Fruit fly (Drosophila melanogaster): ENCODE results near the gene Ptp61F.

The Ptp61F gene

dm6 chr3L:1342133-1342580 lies 132.9 kb downstream of the Ptp61F start, which contains the start of gene indra (continued):
- TF ChIP-seq org-1 (GFP tag; optimal IDR thresholded peaks at IDR 0.05) (no peak), Max (GFP tag; optimal IDR thresholded peaks at IDR 0.05) (peak; percentile 81), Dip3 (GFP tag; optimal IDR thresholded peaks at IDR 0.05) (peak; percentile 59), CG17359 (tag; optimal IDR thresholded peaks at IDR 0.05) (peak; percentile 32), nerfin-1 (tag; optimal IDR thresholded peaks at IDR 0.05) (peak; percentile 33), ato (GFP tag; IDR thresholded peaks at IDR 0.05; ENCODE audit: partially characterized antibody) (peak; percentile 45; the same call in 1 of the 2 replicates), CG4617 (GFP tag; optimal IDR thresholded peaks at IDR 0.05; ENCODE audit: borderline replicate concordance) (peak; percentile 78), gro (GFP tag; optimal IDR thresholded peaks at IDR 0.05) (peak; percentile 37), Dad (GFP tag; optimal IDR thresholded peaks at IDR 0.05) (peak; percentile 46), luna (GFP tag; optimal IDR thresholded peaks at IDR 0.05) (peak; percentile 18), NFAT (GFP tag; IDR thresholded peaks at IDR 0.05) (no peak), CG7556 (GFP tag; optimal IDR thresholded peaks at IDR 0.05) (peak; percentile 23), CG1024 (GFP tag; IDR thresholded peaks at IDR 0.05) (no peak), tin (GFP tag; optimal IDR thresholded peaks at IDR 0.05) (peak; percentile 56), lola (GFP tag; optimal IDR thresholded peaks at IDR 0.05) (peak in 1 of 3 experiments; percentile 53), B-H1 (GFP tag; IDR thresholded peaks at IDR 0.05) (no peak), dimm (GFP tag; IDR thresholded peaks at IDR 0.05) (no peak), CG18619 (GFP tag; optimal IDR thresholded peaks at IDR 0.05) (peak; percentile 28), dysf (GFP tag; IDR thresholded peaks at IDR 0.05) (peak; percentile 39; the same call in 1 of the 3 replicates), Bgb (GFP tag; IDR thresholded peaks at IDR 0.05; ENCODE audit: partially characterized antibody) (peak; percentile 64), Fer1 (GFP tag; optimal IDR thresholded peaks at IDR 0.05) (peak; percentile 44), NC2β (GFP tag; optimal IDR thresholded peaks at IDR 0.05) (peak; percentile 67), Atf6 (GFP tag; IDR thresholded peaks at IDR 0.05) (peak; percentile 44; the same call in 1 of the 2 replicates), Myb (GFP tag; optimal IDR thresholded peaks at IDR 0.05) (peak; percentile 71), CG4854 (GFP tag; optimal IDR thresholded peaks at IDR 0.05) (peak; percentile 47), CG9817 (tag; optimal IDR thresholded peaks at IDR 0.05) (peak; percentile 59), trem (tag; optimal IDR thresholded peaks at IDR 0.05) (peak; percentile 82), caup (GFP tag; optimal IDR thresholded peaks at IDR 0.05; ENCODE audit: severe bottlenecking) (peak; percentile 24), CG17912 (GFP tag; optimal IDR thresholded peaks at IDR 0.05) (no peak), CG34376 (GFP tag; optimal IDR thresholded peaks at IDR 0.05) (no peak), stwl (tag; optimal IDR thresholded peaks at IDR 0.05) (peak; percentile 60), chif (GFP tag; optimal IDR thresholded peaks at IDR 0.05) (peak; percentile 8 to 69), ttk (GFP tag; IDR thresholded peaks at IDR 0.05) (no peak), sens (GFP tag) (peak; percentile 95), rib (GFP tag; IDR thresholded peaks at IDR 0.05) (no peak), CG11723 (GFP tag; optimal IDR thresholded peaks at IDR 0.05) (no peak), Ets97D (GFP tag; optimal IDR thresholded peaks at IDR 0.05) (peak; percentile 75), al (GFP tag; IDR thresholded peaks at IDR 0.05) (0 out of 2 replicates have a peak, but pooled peaks have one; percentile 26), pzg (GFP tag; optimal IDR thresholded peaks at IDR 0.05) (peak; percentile 75), tx (GFP tag; optimal IDR thresholded peaks at IDR 0.05) (peak; percentile 45), CG17385 (GFP tag; optimal IDR thresholded peaks at IDR 0.05) (peak; percentile 46), Dref (GFP tag; IDR thresholded peaks at IDR 0.05) (peak; percentile 72), corto (GFP tag; optimal IDR thresholded peaks at IDR 0.05) (no peak), prd (optimal IDR thresholded peaks at IDR 0.05) (no peak), prd (GFP tag; IDR thresholded peaks at IDR 0.05) (peak; percentile 45; the same call in 1 of the 3 replicates), CG8089 (GFP tag; optimal IDR thresholded peaks at IDR 0.05) (peak; percentile 45), CG4820 (GFP tag; optimal IDR thresholded peaks at IDR 0.05) (peak; percentile 36), CG10267 (tag; optimal IDR thresholded peaks at IDR 0.05) (peak; percentile 77), dpn (GFP tag; optimal IDR thresholded peaks at IDR 0.05) (peak; percentile 65 to 66), CG2202 (tag; optimal IDR thresholded peaks at IDR 0.05) (no peak), en (GFP tag; optimal IDR thresholded peaks at IDR 0.05) (no peak)

Data from whole organism, embryonic.